Fruit fly (Drosophila melanogaster) whole organism, pupa: ENCODE data around the gene CG7406.

ENCODE experiments used
- CG10348 ChIP-seq: fragments of 200-800 bp; sonication (Bioruptor generic); IDR thresholded peaks from 2 replicates; pipeline ENCODE4 v1.3.6; 2022; ENCODE audit warnings: missing biosample characterization, missing genetic modification characterization
- CG15710 ChIP-seq: fragments of 200-800 bp; sonication (Bioruptor generic); optimal IDR thresholded peaks from 2 replicates; lab custom pipeline; 2018; ENCODE audit warnings: missing biosample characterization, mild to moderate bottlenecking, missing genetic modification characterization, moderate library complexity
- CG17806 ChIP-seq: fragments of 200-800 bp; sonication (Bioruptor generic); optimal IDR thresholded peaks from 2 replicates; lab custom pipeline; 2018; ENCODE audit warnings: missing biosample characterization, mild to moderate bottlenecking, missing genetic modification characterization, moderate library complexity
- CG32121 ChIP-seq: fragments of 200-800 bp; sonication (Bioruptor generic); IDR thresholded peaks from 2 replicates; pipeline ENCODE4 v1.3.6; 2022; ENCODE audit warnings: missing biosample characterization, missing genetic modification characterization
- CG4496 ChIP-seq: fragments of 200-800 bp; sonication (Bioruptor generic); IDR thresholded peaks from 3 replicates; pipeline ENCODE4 v1.3.6; 2022; ENCODE audit warnings: missing biosample characterization, missing genetic modification characterization
- Ets98B ChIP-seq: fragments of 200-800 bp; sonication (Bioruptor generic); IDR thresholded peaks from 2 replicates; pipeline ENCODE4 v1.3.6; 2022; ENCODE audit warnings: missing biosample characterization, missing genetic modification characterization
- Pif1A ChIP-seq: fragments of 200-800 bp; sonication (Bioruptor generic); optimal IDR thresholded peaks from 3 replicates; lab custom pipeline; 2016; ENCODE audit warnings: missing biosample characterization, missing genetic modification characterization
- Snoo ChIP-seq: fragments of 200-800 bp; sonication (Bioruptor generic); optimal IDR thresholded peaks from 3 replicates; lab custom pipeline; 2017; ENCODE audit warnings: missing biosample characterization, mild to moderate bottlenecking, missing genetic modification characterization, inconsistent platforms
- gl ChIP-seq: fragments of 200-800 bp; sonication (Bioruptor generic); optimal IDR thresholded peaks from 2 replicates; lab custom pipeline; 2018; ENCODE audit warnings: missing biosample characterization, mild to moderate bottlenecking, missing genetic modification characterization

dm6 chrX:19037137-19037536, 40.4 kb upstream of the CG7406 start:
- TF ChIP-seq Pif1A (GFP tag; lab: Kevin White, UChicago): no peak
- no peak for TF ChIP-seq CG32121 (GFP tag; lab: Robert Waterston, UW)
- TF ChIP-seq Ets98B: no peak
- no peak for TF ChIP-seq CG15710 (tag; lab: Kevin White, UChicago)
- no peak for TF ChIP-seq CG10348 (GFP tag; lab: Robert Waterston, UW)
- TF ChIP-seq gl (tag; lab: Kevin White, UChicago): no peak
- TF ChIP-seq Snoo (tag; lab: Kevin White, UChicago): no peak
- no peak for TF ChIP-seq CG4496 (GFP tag; lab: Robert Waterston, UW)
- TF ChIP-seq CG17806 (tag; lab: Kevin White, UChicago): no peak
